Worm (Caenorhabditis elegans) whole organism, L2 larva: ENCODE data around the gene ppat-1.

Experiments
- ceh-82 ChIP-seq: fragments of 150-350 bp; optimal IDR thresholded peaks from 2 replicates; lab custom pipeline; 2014; ENCODE audit warnings: missing biosample characterization, missing genetic modification characterization
- lin-39 ChIP-seq: fragments of 150-350 bp; optimal IDR thresholded peaks from 2 replicates; lab custom pipeline; 2014; ENCODE audit warnings: missing biosample characterization, missing genetic modification reagents, missing genetic modification characterization
- lsy-2 ChIP-seq, 2 experiments: fragments of 150-350 bp in 1 of 2; sonication (generic microtip) in 1 of 2; optimal IDR thresholded peaks; 2 replicates each; lab custom pipeline; 2014 to 2017; ENCODE audit warnings: missing biosample characterization in 2 of 2, missing genetic modification characterization in 2 of 2
- nhr-237 ChIP-seq: fragments of 150-350 bp; optimal IDR thresholded peaks from 2 replicates; lab custom pipeline; 2014; ENCODE audit warnings: missing biosample characterization, missing genetic modification characterization
- zag-1 ChIP-seq: fragments of 150-350 bp; optimal IDR thresholded peaks from 2 replicates; lab custom pipeline; 2014; ENCODE audit warnings: missing biosample characterization, missing genetic modification characterization

DNA sequence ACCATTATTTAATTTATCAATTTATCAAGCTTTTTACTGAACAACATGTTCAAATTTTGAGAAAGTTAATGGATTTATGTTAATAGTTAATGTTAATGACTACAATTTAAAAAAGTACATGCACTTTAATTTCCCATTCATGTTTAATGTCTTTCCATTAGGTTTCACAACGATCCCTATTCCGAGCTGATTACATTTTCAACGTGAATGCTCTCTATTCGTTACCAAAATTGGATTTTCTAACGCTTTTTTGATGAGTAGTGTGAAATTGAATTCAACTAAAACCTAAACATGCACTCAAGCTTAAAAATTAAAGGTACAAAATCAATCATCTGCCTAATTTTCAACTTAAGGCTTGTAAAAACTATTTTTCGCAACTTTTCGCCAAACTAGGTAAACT lies 31.7 kb upstream of the ppat-1 start:
- TF ChIP-seq lin-39 (tag; lab: Kevin White, UChicago) (no peak), zag-1 (tag; lab: Kevin White, UChicago) (no peak), nhr-237 (tag; lab: Kevin White, UChicago) (no peak), ceh-82 (tag; lab: Kevin White, UChicago) (no peak), lsy-2 (tag; optimal IDR thresholded peaks at IDR 0.05; lab: Kevin White, UChicago) (no peak)
